Fruit fly (Drosophila melanogaster) whole organism, embryonic: ENCODE data around the gene CG13075.
A peak's percentile ranks its signal among the peaks of the same experiment; 100 is the strongest.

Source experiments
- Bteb2 ChIP-seq: fragments of 200-800 bp; sonication (Bioruptor generic); optimal IDR thresholded peaks from 2 replicates; lab custom pipeline; 2016; ENCODE audit warnings: missing biosample characterization, missing genetic modification characterization
- C15 ChIP-seq: fragments of 200-800 bp; sonication (Bioruptor generic); IDR thresholded peaks from 3 replicates; pipeline ENCODE4 v1.3.6; 2022; ENCODE audit warnings: missing biosample characterization, missing genetic modification characterization
- CG10274 ChIP-seq: fragments of 200-800 bp; sonication (Bioruptor generic); optimal IDR thresholded peaks from 3 replicates; lab custom pipeline; 2017; ENCODE audit warnings: missing biosample characterization, mild to moderate bottlenecking, missing genetic modification characterization
- CG10654 ChIP-seq: fragments of 200-800 bp; sonication (Bioruptor generic); optimal IDR thresholded peaks from 2 replicates; lab custom pipeline; 2016; ENCODE audit warnings: missing biosample characterization, missing genetic modification characterization
- CG11093 ChIP-seq: fragments of 200-800 bp; sonication (Bioruptor generic); IDR thresholded peaks from 3 replicates; pipeline ENCODE4 v1.3.6; 2022; ENCODE audit warnings: missing biosample characterization, missing genetic modification characterization
- CG11456 ChIP-seq: fragments of 200-800 bp; sonication (Bioruptor generic); IDR thresholded peaks from 3 replicates; pipeline ENCODE4 v1.3.6; 2022; ENCODE audit warnings: missing biosample characterization, missing genetic modification characterization
- CG12104 ChIP-seq: fragments of 200-800 bp; sonication (Bioruptor generic); optimal IDR thresholded peaks from 3 replicates; lab custom pipeline; 2016; ENCODE audit warnings: missing biosample characterization, missing genetic modification characterization
- CG12659 ChIP-seq: fragments of 200-800 bp; sonication (Bioruptor generic); optimal IDR thresholded peaks from 3 replicates; lab custom pipeline; 2017; ENCODE audit warnings: mild to moderate bottlenecking, missing biosample characterization, missing genetic modification reagents, missing genetic modification characterization
- CG12769 ChIP-seq: fragments of 200-800 bp; sonication (Bioruptor generic); optimal IDR thresholded peaks from 2 replicates; lab custom pipeline; 2019; ENCODE audit warnings: missing biosample characterization, mild to moderate bottlenecking, missing genetic modification characterization, moderate library complexity
- CG15073 ChIP-seq: fragments of 200-800 bp; sonication (Bioruptor generic); optimal IDR thresholded peaks from 2 replicates; lab custom pipeline; 2016; ENCODE audit warnings: missing biosample characterization, missing genetic modification characterization
- CG15696 ChIP-seq: fragments of 200-800 bp; sonication (Bioruptor generic); optimal IDR thresholded peaks from 2 replicates; lab custom pipeline; 2019; ENCODE audit warnings: missing biosample characterization, mild to moderate bottlenecking, missing genetic modification characterization, moderate library complexity
- CG16815 ChIP-seq: fragments of 200-800 bp; sonication (Bioruptor generic); optimal IDR thresholded peaks from 3 replicates; lab custom pipeline; 2017; ENCODE audit warnings: missing biosample characterization, mild to moderate bottlenecking, missing genetic modification characterization
- CG18476 ChIP-seq: fragments of 200-800 bp; sonication (Bioruptor generic); optimal IDR thresholded peaks from 2 replicates; lab custom pipeline; 2016; ENCODE audit warnings: missing biosample characterization, mild to moderate bottlenecking, missing genetic modification characterization
- CG30403 ChIP-seq: fragments of 200-800 bp; sonication (Bioruptor generic); optimal IDR thresholded peaks from 3 replicates; lab custom pipeline; 2016; ENCODE audit warnings: missing biosample characterization, missing genetic modification characterization
- CG31365 ChIP-seq: fragments of 200-800 bp; sonication (Bioruptor generic); optimal IDR thresholded peaks from 2 replicates; lab custom pipeline; 2018; ENCODE audit warnings: missing biosample characterization, mild to moderate bottlenecking, missing genetic modification characterization
- CG32532 ChIP-seq: fragments of 200-800 bp; sonication (Bioruptor generic); IDR thresholded peaks from 2 replicates; pipeline ENCODE4 v1.3.6; 2022; ENCODE audit warnings: missing biosample characterization, missing genetic modification characterization
- CG3726 ChIP-seq: fragments of 200-800 bp; sonication (Bioruptor generic); IDR thresholded peaks from 3 replicates; pipeline ENCODE4, ENCODE4 v1.3.6; 2022; ENCODE audit warnings: missing biosample characterization, missing genetic modification characterization
- CG4282 ChIP-seq: fragments of 200-800 bp; sonication (Bioruptor generic); optimal IDR thresholded peaks from 2 replicates; lab custom pipeline; 2016; ENCODE audit warnings: missing biosample characterization, missing genetic modification characterization
- CG4328 ChIP-seq: fragments of 200-800 bp; sonication (Bioruptor generic); optimal IDR thresholded peaks from 3 replicates; lab custom pipeline; 2017; ENCODE audit warnings: missing biosample characterization, missing genetic modification reagents, missing genetic modification characterization
- CG8290 ChIP-seq, 3 experiments: fragments of 200-800 bp; sonication (Bioruptor generic); optimal IDR thresholded peaks; 2 replicates each; lab custom pipeline; 2016 to 2019; ENCODE audit warnings: missing biosample characterization in 3 of 3, missing genetic modification characterization in 3 of 3, mild to moderate bottlenecking in 2 of 3, moderate library complexity in 1 of 3
- CG8765 ChIP-seq: fragments of 200-800 bp; sonication (Bioruptor generic); IDR thresholded peaks from 2 replicates; pipeline ENCODE4 v1.3.6; 2022; ENCODE audit warnings: missing biosample characterization, missing genetic modification characterization
- CG9876 ChIP-seq: fragments of 200-800 bp; sonication (Bioruptor generic); optimal IDR thresholded peaks from 2 replicates; lab custom pipeline; 2016; ENCODE audit warnings: missing biosample characterization, missing genetic modification characterization
- CG9932 ChIP-seq: fragments of 200-800 bp; sonication (Bioruptor generic); IDR thresholded peaks from 2 replicates; pipeline ENCODE4 v1.3.6; 2022; ENCODE audit warnings: missing biosample characterization, missing genetic modification characterization
- CrebB ChIP-seq: fragments of 200-800 bp; sonication (Bioruptor generic); optimal IDR thresholded peaks from 3 replicates; lab custom pipeline; 2018; ENCODE audit warnings: missing biosample characterization, mild to moderate bottlenecking, missing genetic modification characterization
- D19A ChIP-seq: fragments of 200-800 bp; optimal IDR thresholded peaks from 3 replicates; lab custom pipeline; 2019; ENCODE audit warnings: missing biosample characterization, mild to moderate bottlenecking, missing genetic modification characterization, moderate library complexity
- E2f1 ChIP-seq: fragments of 200-800 bp; sonication (Bioruptor generic); IDR thresholded peaks from 2 replicates; pipeline ENCODE4 v1.3.6; 2022; ENCODE audit warnings: missing biosample characterization, missing genetic modification characterization
- Ets65A ChIP-seq: fragments of 200-800 bp; sonication (Bioruptor generic); peaks from one replicate; lab custom pipeline; 2016; ENCODE audit warnings: missing biosample characterization, missing genetic modification characterization
- Hr3 ChIP-seq: fragments of 200-800 bp; sonication (Bioruptor generic); optimal IDR thresholded peaks from 3 replicates; lab custom pipeline; 2016; ENCODE audit warnings: missing biosample characterization, missing genetic modification characterization
- Kr ChIP-seq: fragments of 200-800 bp; sonication (Bioruptor generic); optimal IDR thresholded peaks from 2 replicates; lab custom pipeline; 2017; ENCODE audit warnings: missing biosample characterization, mild to moderate bottlenecking, missing genetic modification characterization
- Lim3 ChIP-seq: fragments of 200-800 bp; sonication (Bioruptor generic); IDR thresholded peaks from 2 replicates; pipeline ENCODE4 v1.3.6; 2022; ENCODE audit warnings: missing biosample characterization, missing genetic modification characterization
- Mad ChIP-seq: fragments of 200-800 bp; sonication (Bioruptor generic); optimal IDR thresholded peaks from 2 replicates; lab custom pipeline; 2016; ENCODE audit warnings: missing biosample characterization, missing genetic modification characterization
- Meics ChIP-seq: fragments of 200-800 bp; sonication (Bioruptor generic); optimal IDR thresholded peaks from 2 replicates; lab custom pipeline; 2017; ENCODE audit warnings: missing biosample characterization, mild to moderate bottlenecking, missing genetic modification characterization
- Nf-YB ChIP-seq: fragments of 200-800 bp; sonication (Bioruptor generic); optimal IDR thresholded peaks from 3 replicates; lab custom pipeline; 2019; ENCODE audit warnings: missing biosample characterization, mild to moderate bottlenecking, missing genetic modification characterization, moderate library complexity
- PHDP ChIP-seq: fragments of 200-800 bp; sonication (Bioruptor generic); optimal IDR thresholded peaks from 3 replicates; lab custom pipeline; 2018; ENCODE audit warnings: missing biosample characterization, mild to moderate bottlenecking, missing genetic modification characterization, moderate library complexity
- Ptx1 ChIP-seq: fragments of 200-800 bp; sonication (Bioruptor generic); IDR thresholded peaks from 2 replicates; pipeline ENCODE4 v1.3.6; 2022; ENCODE audit warnings: missing biosample characterization, missing genetic modification characterization
- al ChIP-seq: fragments of 200-800 bp; sonication (Bioruptor generic); IDR thresholded peaks from 2 replicates; pipeline ENCODE4 v1.3.6; 2022; ENCODE audit warnings: missing biosample characterization, missing genetic modification characterization
- amos ChIP-seq: fragments of 200-800 bp; sonication (Bioruptor generic); IDR thresholded peaks from 2 replicates; pipeline ENCODE4 v1.3.6; 2022; ENCODE audit warnings: missing biosample characterization, missing genetic modification characterization; ENCODE audit not compliant: partially characterized antibody
- bbx ChIP-seq: fragments of 200-800 bp; sonication (Bioruptor generic); IDR thresholded peaks from 2 replicates; pipeline ENCODE4 v1.3.6; 2022; ENCODE audit warnings: missing biosample characterization, missing genetic modification characterization; ENCODE audit not compliant: partially characterized antibody
- bowl ChIP-seq: fragments of 200-800 bp; sonication (Bioruptor generic); IDR thresholded peaks from 2 replicates; pipeline ENCODE4 v1.3.6; 2022; ENCODE audit warnings: missing biosample characterization, missing genetic modification characterization
- esg ChIP-seq: fragments of 200-800 bp; sonication (Bioruptor generic); conservative IDR thresholded peaks from 2 replicates; pipeline ENCODE4 v1.3.6; 2022; ENCODE audit warnings: missing biosample characterization, missing genetic modification characterization
- fru ChIP-seq: fragments of >200 bp; optimal IDR thresholded peaks from 2 replicates; lab custom pipeline; 2017
- gcm ChIP-seq: fragments of 200-800 bp; sonication (Bioruptor generic); optimal IDR thresholded peaks from 2 replicates; lab custom pipeline; 2019; ENCODE audit warnings: missing biosample characterization, mild to moderate bottlenecking, missing genetic modification characterization, moderate library complexity
- gcm2 ChIP-seq: fragments of 200-800 bp; sonication (Bioruptor generic); optimal IDR thresholded peaks from 2 replicates; lab custom pipeline; 2016; ENCODE audit warnings: missing biosample characterization, missing genetic modification characterization
- hkb ChIP-seq, 2 experiments: fragments of 200-800 bp in 1 of 2; fragments of >200 bp in 1 of 2; sonication (Bioruptor generic) in 1 of 2; IDR thresholded peaks in 1 of 2; optimal IDR thresholded peaks in 1 of 2; 2 replicates each; pipeline versions ENCODE4 v1.3.6 to Lab custom; 2017 to 2022; ENCODE audit warnings: missing biosample characterization in 1 of 2, missing genetic modification characterization in 1 of 2
- ken ChIP-seq: fragments of 200-800 bp; sonication (Bioruptor generic); IDR thresholded peaks from 3 replicates; pipeline ENCODE4 v1.3.6; 2022; ENCODE audit warnings: missing biosample characterization, missing genetic modification characterization
- onecut ChIP-seq: fragments of 200-800 bp; sonication (Bioruptor generic); IDR thresholded peaks from 2 replicates; pipeline ENCODE4 v1.3.6; 2022; ENCODE audit warnings: missing biosample characterization, missing genetic modification characterization
- row ChIP-seq: fragments of 200-800 bp; sonication (Bioruptor generic); IDR thresholded peaks from 3 replicates; pipeline ENCODE4 v1.3.6; 2022; ENCODE audit warnings: missing biosample characterization, missing genetic modification characterization
- toy ChIP-seq: fragments of 200-800 bp; sonication (Bioruptor generic); IDR thresholded peaks from 2 replicates; pipeline ENCODE4 v1.3.6; 2022; ENCODE audit warnings: missing biosample characterization, missing genetic modification characterization
- wdn ChIP-seq: fragments of 200-800 bp; sonication (Bioruptor generic); IDR thresholded peaks from 2 replicates; pipeline ENCODE4 v1.3.6; 2022; ENCODE audit warnings: missing biosample characterization, missing genetic modification characterization

The CG13075 gene

dm6 chr3L:16060806-16061600 lies 22.8 kb upstream of the CG13075 start (continued):
- TF ChIP-seq Bteb2 (GFP tag; lab: Kevin White, UChicago), result no peak
- TF ChIP-seq Nf-YB (GFP tag; lab: Kevin White, UChicago), result no peak
- TF ChIP-seq Lim3 (GFP tag; lab: Robert Waterston, UW), result no peak
- no peak for TF ChIP-seq D19A (tag; lab: Kevin White, UChicago)
- no peak for TF ChIP-seq onecut (GFP tag; lab: Robert Waterston, UW)
- TF ChIP-seq CG4328 (GFP tag; lab: Kevin White, UChicago), result no peak
- no peak for TF ChIP-seq bbx (GFP tag; lab: Robert Waterston, UW)
- TF ChIP-seq CG3726 (GFP tag; lab: Robert Waterston, UW), result 0 out of 3 replicates have a peak, but pooled peaks have one; percentile 28
- TF ChIP-seq Hr3 (GFP tag; lab: Kevin White, UChicago), result peak; percentile 41
- TF ChIP-seq CG8765 (GFP tag; lab: Robert Waterston, UW), result no peak
- peak; percentile 70 for TF ChIP-seq CG12659
- TF ChIP-seq PHDP (tag; lab: Kevin White, UChicago), result peak; percentile 58
- no peak for TF ChIP-seq CG12769
- TF ChIP-seq CG8290 (GFP tag; optimal IDR thresholded peaks at IDR 0.05; lab: Kevin White, UChicago), result no peak
- TF ChIP-seq CG8290 (tag; optimal IDR thresholded peaks at IDR 0.05; lab: Kevin White, UChicago), result no peak
- TF ChIP-seq CG15073 (GFP tag; lab: Kevin White, UChicago), result no peak
- TF ChIP-seq Mad (GFP tag; lab: Kevin White, UChicago), result no peak
- no peak for TF ChIP-seq CrebB (tag; lab: Kevin White, UChicago)
- no peak; the same call in 1 of the 2 replicates for TF ChIP-seq Ptx1
- TF ChIP-seq CG9932 (GFP tag; lab: Robert Waterston, UW), result 0 out of 2 replicates have a peak, but pooled peaks have one; percentile 31
- no peak for TF ChIP-seq toy (GFP tag; lab: Robert Waterston, UW)
- peak; percentile 41; the same call in 1 of the 2 replicates for TF ChIP-seq esg (GFP tag; lab: Robert Waterston, UW)
- TF ChIP-seq ken, result 0 out of 3 replicates have a peak, but pooled peaks have one; percentile 33
- peak; percentile 15 for TF ChIP-seq CG12104 (GFP tag; lab: Kevin White, UChicago)
- no peak; the same call in 1 of the 2 replicates for TF ChIP-seq CG32532 (GFP tag; lab: Robert Waterston, UW)
- no peak for TF ChIP-seq hkb (optimal IDR thresholded peaks at IDR 0.05; lab: Kevin White, UChicago)
- 0 out of 2 replicates have a peak, but pooled peaks have one; percentile 11 for TF ChIP-seq hkb (GFP tag; IDR thresholded peaks at IDR 0.05; lab: Robert Waterston, UW)
- TF ChIP-seq Meics (GFP tag; lab: Kevin White, UChicago), result peak; percentile 51
- no peak for TF ChIP-seq CG11093 (GFP tag; lab: Robert Waterston, UW)
- peak; percentile 5 for TF ChIP-seq CG10654 (GFP tag; lab: Kevin White, UChicago)
- peak; percentile 72 for TF ChIP-seq CG30403 (GFP tag; lab: Kevin White, UChicago)
- no peak for TF ChIP-seq gcm (GFP tag; lab: Kevin White, UChicago)
- TF ChIP-seq CG11456 (GFP tag; lab: Robert Waterston, UW), result no peak
- TF ChIP-seq CG9876 (GFP tag; lab: Kevin White, UChicago), result no peak
- TF ChIP-seq Ets65A (GFP tag; lab: Kevin White, UChicago), result peak; percentile 82
- TF ChIP-seq CG15696, result no peak
- TF ChIP-seq amos (GFP tag; lab: Robert Waterston, UW), result no peak
- no peak for TF ChIP-seq CG4282 (GFP tag; lab: Kevin White, UChicago)
- no peak for TF ChIP-seq bowl (GFP tag; lab: Robert Waterston, UW)
- peak; percentile 46 for TF ChIP-seq CG10274 (GFP tag; lab: Kevin White, UChicago)
- no peak for TF ChIP-seq al (GFP tag; lab: Robert Waterston, UW)
- no peak for TF ChIP-seq gcm2 (GFP tag; lab: Kevin White, UChicago)
- no peak for TF ChIP-seq CG31365 (tag; lab: Kevin White, UChicago)
- peak; percentile 21 for TF ChIP-seq CG18476 (GFP tag; lab: Kevin White, UChicago)
- TF ChIP-seq C15 (GFP tag; lab: Robert Waterston, UW), result 0 out of 3 replicates have a peak, but pooled peaks have one; percentile 27
- TF ChIP-seq CG16815 (GFP tag; lab: Kevin White, UChicago), result peak; percentile 29
- 0 out of 2 replicates have a peak, but pooled peaks have one; percentile 18 for TF ChIP-seq E2f1 (GFP tag; lab: Robert Waterston, UW)
- TF ChIP-seq Kr (GFP tag; lab: Kevin White, UChicago), result no peak
- 0 out of 2 replicates have a peak, but pooled peaks have one; percentile 7 for TF ChIP-seq wdn (GFP tag; lab: Robert Waterston, UW)
- TF ChIP-seq row (GFP tag; lab: Robert Waterston, UW), result peak; percentile 61; the same call in 2 of the 3 replicates
- no peak for TF ChIP-seq fru (lab: Kevin White, UChicago)
